Worm (Caenorhabditis elegans): Measurements from ENCODE around the gene tkt-1.
A peak's percentile ranks its signal among the peaks of the same experiment; 100 is the strongest.

tkt-1 gene

DNA sequence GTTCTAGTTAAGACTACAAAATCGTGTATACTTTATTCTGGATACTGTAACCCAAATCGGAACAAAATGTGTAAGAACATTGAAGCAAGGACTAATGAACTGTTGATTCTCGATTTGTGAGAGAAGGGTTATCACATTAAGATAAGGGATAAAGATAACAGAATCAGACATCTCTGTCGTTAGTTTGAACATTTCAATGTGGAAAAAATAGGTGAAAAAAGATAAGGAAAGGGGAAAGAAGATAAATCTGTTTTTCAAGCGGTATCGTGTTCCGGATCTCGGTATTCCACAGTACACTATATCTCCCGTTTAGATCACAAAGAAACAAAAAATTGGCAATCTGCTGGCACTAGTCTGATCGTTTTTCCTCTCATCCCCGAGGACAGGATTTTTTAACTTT, 17.6 kb downstream of the tkt-1 start (continued):
- no peak for TF ChIP-seq unc-55 (GFP tag; optimal IDR thresholded peaks at IDR 0.05)
- no peak for TF ChIP-seq ceh-82 (tag; optimal IDR thresholded peaks at IDR 0.05)
- TF ChIP-seq lin-11 (tag; optimal IDR thresholded peaks at IDR 0.05), result no peak
- no peak for TF ChIP-seq mdl-1 (tag; optimal IDR thresholded peaks at IDR 0.05)
- TF ChIP-seq nhr-11 (tag; optimal IDR thresholded peaks at IDR 0.05), result no peak
- TF ChIP-seq Y55F3AM.14 (GFP tag; optimal IDR thresholded peaks at IDR 0.05), result no peak
- peak; percentile 46 for TF ChIP-seq egl-27 (tag; optimal IDR thresholded peaks at IDR 0.05)

DNA sequence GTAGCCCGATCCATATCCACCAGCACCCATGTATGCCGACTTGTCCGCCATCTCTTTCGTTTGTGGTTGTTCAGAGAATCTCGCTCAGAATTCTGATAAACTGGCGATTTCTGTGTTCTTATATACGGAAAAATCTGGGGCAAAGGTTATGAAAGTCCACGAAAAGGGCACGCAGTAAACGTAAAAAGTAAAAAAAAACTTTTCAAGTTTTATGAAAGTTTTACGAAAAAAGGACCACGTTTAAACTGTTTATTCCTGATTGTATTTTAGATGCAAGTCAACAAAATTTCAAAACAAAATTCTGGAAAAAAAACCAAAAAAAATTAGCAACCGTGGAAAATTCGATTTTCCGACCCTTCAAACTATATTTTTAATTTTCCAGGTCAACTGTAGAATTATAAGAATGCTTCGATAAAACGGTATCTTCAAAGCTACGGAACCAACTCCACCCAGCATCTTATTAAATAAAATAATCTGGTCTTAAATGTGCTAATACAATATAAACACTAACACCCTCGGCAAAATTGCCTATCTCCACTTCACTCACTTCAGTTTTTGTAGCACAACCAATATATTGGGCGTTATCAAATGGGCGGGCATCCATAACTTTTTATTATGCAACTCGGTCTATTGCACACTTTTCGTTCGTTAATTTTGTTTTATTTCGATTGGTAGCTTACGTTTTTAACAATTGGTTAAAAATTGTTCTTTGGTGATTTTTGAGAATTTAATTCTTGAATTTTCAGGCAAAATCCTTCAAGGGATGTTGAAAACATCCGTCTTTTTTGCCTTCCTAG, 25.9 kb downstream of the tkt-1 start, which contains the start of the genes nspd-7 and Y43C5A.2:
TSS of gene nspd-7 (minus strand) at position 51 of the 797 bp plus-strand sequence.
TSS of gene Y43C5A.2 (plus strand) at position 747 of the 797 bp plus-strand sequence.
- TF ChIP-seq mab-5 (tag; optimal IDR thresholded peaks at IDR 0.05) (no peak), crh-2 (tag; optimal IDR thresholded peaks at IDR 0.05) (peak; percentile 9)

ce11 chrIV:10273360-10273759, 29.9 kb downstream of the tkt-1 start:
- TF ChIP-seq sma-3 (GFP tag; optimal IDR thresholded peaks at IDR 0.05) (no peak), fos-1 (tag; optimal IDR thresholded peaks at IDR 0.05) (no peak), lin-13 (GFP tag; optimal IDR thresholded peaks at IDR 0.05) (no peak), snpc-4 (tag; optimal IDR thresholded peaks at IDR 0.05) (no peak), mdl-1 (tag; optimal IDR thresholded peaks at IDR 0.05) (no peak), ztf-1 (GFP tag; conservative IDR thresholded peaks at IDR 0.05) (no peak), peb-1 (tag; optimal IDR thresholded peaks at IDR 0.05) (no peak), zag-1 (tag; optimal IDR thresholded peaks at IDR 0.05) (no peak), nhr-6 (tag; optimal IDR thresholded peaks at IDR 0.05) (no peak), ceh-16 (tag; optimal IDR thresholded peaks at IDR 0.05) (no peak), lsy-2 (tag; optimal IDR thresholded peaks at IDR 0.05) (no peak), skn-1 (tag; optimal IDR thresholded peaks at IDR 0.05) (no peak), elt-1 (tag; optimal IDR thresholded peaks at IDR 0.05) (no peak), nhr-129 (tag; optimal IDR thresholded peaks at IDR 0.05) (no peak), ZK546.5 (tag; optimal IDR thresholded peaks at IDR 0.05) (no peak), mbf-1 (tag; optimal IDR thresholded peaks at IDR 0.05) (no peak), nhr-12 (tag; optimal IDR thresholded peaks at IDR 0.05) (no peak), mab-5 (tag; optimal IDR thresholded peaks at IDR 0.05) (no peak)

DNA sequence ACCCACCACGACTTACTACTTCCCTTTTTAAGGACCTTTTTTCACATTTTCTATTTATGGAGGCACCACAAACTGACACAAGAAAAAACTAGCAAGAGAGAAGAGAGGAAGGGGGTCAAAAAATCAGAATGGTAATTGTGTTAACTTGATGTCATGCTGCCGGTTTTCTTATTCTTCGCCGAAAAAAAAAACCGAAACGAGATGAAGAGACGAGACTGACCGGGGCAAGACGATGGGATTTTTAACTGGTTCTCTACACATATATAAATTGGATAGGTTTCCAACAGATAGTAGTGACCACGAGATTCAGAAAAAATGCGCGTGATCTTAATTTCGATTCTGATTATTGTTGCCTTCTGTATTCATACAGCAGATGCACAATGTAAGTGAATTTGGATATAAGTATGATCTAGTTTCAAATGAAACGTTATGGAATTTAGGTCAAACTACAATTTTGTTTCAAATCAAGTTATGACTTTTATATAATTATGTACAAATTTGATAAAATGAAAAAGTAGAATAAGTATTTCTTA, 30.4 kb downstream of the tkt-1 start, which contains the start of gene Y43C5A.3:
TSS of gene Y43C5A.3 (plus strand) at position 256 of the 533 bp plus-strand sequence.
- TF ChIP-seq sma-3 (GFP tag; optimal IDR thresholded peaks at IDR 0.05), result peak; percentile 21
- TF ChIP-seq lin-13 (GFP tag; optimal IDR thresholded peaks at IDR 0.05), result no peak
- TF ChIP-seq nhr-12 (tag; optimal IDR thresholded peaks at IDR 0.05), result no peak
- TF ChIP-seq nhr-129 (tag; optimal IDR thresholded peaks at IDR 0.05), result peak; percentile 11
- TF ChIP-seq crh-2 (tag; optimal IDR thresholded peaks at IDR 0.05), result peak; percentile 13
- no peak for TF ChIP-seq ama-1 (optimal IDR thresholded peaks at IDR 0.05)
- no peak for TF ChIP-seq nhr-6 (tag; optimal IDR thresholded peaks at IDR 0.05)

- TF ChIP-seq unc-62 (GFP tag; optimal IDR thresholded peaks at IDR 0.05) (no peak), lsy-2 (tag; optimal IDR thresholded peaks at IDR 0.05) (no peak), sma-9 (GFP tag; optimal IDR thresholded peaks at IDR 0.05) (no peak), sma-9 (tag; optimal IDR thresholded peaks at IDR 0.05) (no peak), blmp-1 (tag; optimal IDR thresholded peaks at IDR 0.05; ENCODE audit: insufficient read depth) (no peak), mbf-1 (tag; optimal IDR thresholded peaks at IDR 0.05) (no peak), crh-2 (tag; optimal IDR thresholded peaks at IDR 0.05) (no peak), ama-1 (optimal IDR thresholded peaks at IDR 0.05) (no peak), nhr-77 (tag; optimal IDR thresholded peaks at IDR 0.05) (no peak), ztf-1 (GFP tag; conservative IDR thresholded peaks at IDR 0.05) (no peak), sma-3 (GFP tag; optimal IDR thresholded peaks at IDR 0.05) (no peak), skn-1 (tag; optimal IDR thresholded peaks at IDR 0.05) (no peak), R02D3.7 (tag; optimal IDR thresholded peaks at IDR 0.05) (no peak), nhr-25 (tag; optimal IDR thresholded peaks at IDR 0.05) (no peak)
Observed at ce11 chrIV:10275050-10275449, 31.6 kb downstream of the tkt-1 start.

Data from whole organism, L2 larva.